Worm (Caenorhabditis elegans) whole organism, young adult: ENCODE measurements around the gene ephx-1.

Experiments
- B0019.2 ChIP-seq: fragments of 200-800 bp; sonication (Bioruptor generic); conservative IDR thresholded peaks from 2 replicates; pipeline ENCODE4 v1.3.6; 2022; ENCODE audit warnings: missing genetic modification reagents, missing genetic modification characterization, missing compliant biosample characterization
- B0035.1 ChIP-seq: sonication (generic microtip); optimal IDR thresholded peaks from 2 replicates; lab custom pipeline; 2016; ENCODE audit warnings: missing genetic modification characterization, mild to moderate bottlenecking, missing compliant biosample characterization, missing genotype, missing genetic modification reagents
- C06A6.2 ChIP-seq: fragments of 200-800 bp; sonication (Bioruptor generic); conservative IDR thresholded peaks from 2 replicates; pipeline ENCODE4 v1.3.6; 2022; ENCODE audit warnings: missing genetic modification characterization, missing compliant biosample characterization
- F10E7.11 ChIP-seq: sonication (generic microtip); optimal IDR thresholded peaks from 2 replicates; lab custom pipeline; 2017; ENCODE audit warnings: mild to moderate bottlenecking, missing genetic modification characterization, moderate library complexity, missing compliant biosample characterization
- F33H1.4 ChIP-seq: fragments of 200-800 bp; sonication (Bioruptor generic); IDR thresholded peaks from 2 replicates; pipeline ENCODE4 v1.3.6; 2022; ENCODE audit warnings: missing genetic modification reagents, missing genetic modification characterization, missing compliant biosample characterization
- K12H6.12 ChIP-seq: fragments of 200-800 bp; sonication (Bioruptor generic); optimal IDR thresholded peaks from 2 replicates; lab custom pipeline; 2018; ENCODE audit warnings: mild to moderate bottlenecking, missing genetic modification characterization, missing compliant biosample characterization
- T26A5.8 ChIP-seq: sonication (generic microtip); optimal IDR thresholded peaks from 2 replicates; lab custom pipeline; 2016; ENCODE audit warnings: missing genetic modification characterization, missing compliant biosample characterization
- Y53F4B.3 ChIP-seq: fragments of 200-800 bp; sonication (Bioruptor generic); IDR thresholded peaks from 2 replicates; pipeline ENCODE4 v1.3.6; 2022; ENCODE audit warnings: missing genetic modification reagents, missing genetic modification characterization, missing compliant biosample characterization
- Y56A3A.18 ChIP-seq: fragments of 200-800 bp; sonication (Bioruptor generic); IDR thresholded peaks from 2 replicates; pipeline ENCODE4 v1.3.6; 2022; ENCODE audit warnings: missing genetic modification reagents, missing genetic modification characterization, missing compliant biosample characterization
- Y67H2A.10 ChIP-seq: fragments of 200-800 bp; sonication (Bioruptor generic); conservative IDR thresholded peaks from 2 replicates; pipeline ENCODE4 v1.3.6; 2022; ENCODE audit warnings: missing genetic modification reagents, missing genetic modification characterization, missing compliant biosample characterization
- Y95B8A.8 ChIP-seq: fragments of 200-800 bp; sonication (Bioruptor generic); IDR thresholded peaks from 2 replicates; pipeline ENCODE4 v1.3.6; 2022; ENCODE audit warnings: missing genetic modification reagents, missing genetic modification characterization, missing compliant biosample characterization
- aptf-2 ChIP-seq: fragments of 200-800 bp; sonication (Bioruptor generic); conservative IDR thresholded peaks from 2 replicates; pipeline ENCODE4 v1.3.6; 2022; ENCODE audit warnings: missing genetic modification reagents, missing genetic modification characterization, missing compliant biosample characterization
- attf-3 ChIP-seq: fragments of 200-800 bp; sonication (Bioruptor generic); conservative IDR thresholded peaks from 2 replicates; pipeline ENCODE4 v1.3.6; 2022; ENCODE audit warnings: missing genetic modification reagents, missing genetic modification characterization, missing compliant biosample characterization
- attf-5 ChIP-seq: fragments of 200-800 bp; sonication (Bioruptor generic); optimal IDR thresholded peaks from 2 replicates; lab custom pipeline; 2018; ENCODE audit warnings: mild to moderate bottlenecking, missing genetic modification characterization, missing compliant biosample characterization
- attf-6 ChIP-seq: fragments of 200-800 bp; sonication (Bioruptor generic); IDR thresholded peaks from 2 replicates; pipeline ENCODE4 v1.3.6; 2022; ENCODE audit warnings: missing genetic modification reagents, missing genetic modification characterization, missing compliant biosample characterization
- cebp-1 ChIP-seq, 2 experiments: fragments of 200-800 bp in 1 of 2; sonication (Bioruptor generic) in 1 of 2; sonication (generic microtip) in 1 of 2; IDR thresholded peaks in 1 of 2; optimal IDR thresholded peaks in 1 of 2; 2 replicates each; pipeline versions ENCODE4 v1.3.6 to Lab custom; 2017 to 2022; ENCODE audit warnings: missing compliant biosample characterization in 2 of 2, missing genetic modification characterization in 2 of 2, mild to moderate bottlenecking in 1 of 2, missing genetic modification reagents in 1 of 2, moderate library complexity in 1 of 2
- ceh-40 ChIP-seq: fragments of 200-800 bp; sonication (Bioruptor generic); IDR thresholded peaks from 2 replicates; pipeline ENCODE4 v1.3.6; 2022; ENCODE audit warnings: missing genetic modification characterization, missing compliant biosample characterization
- ceh-79 ChIP-seq: sonication (generic microtip); optimal IDR thresholded peaks from 2 replicates; lab custom pipeline; 2017; ENCODE audit warnings: mild to moderate bottlenecking, missing genetic modification characterization, missing compliant biosample characterization
- ceh-91 ChIP-seq: fragments of 200-800 bp; sonication (Bioruptor generic); IDR thresholded peaks from 2 replicates; pipeline ENCODE4 v1.3.6; 2022; ENCODE audit warnings: missing genetic modification reagents, missing genetic modification characterization, missing compliant biosample characterization
- dpff-1 ChIP-seq: sonication (generic microtip); optimal IDR thresholded peaks from 2 replicates; lab custom pipeline; 2017; ENCODE audit warnings: mild to moderate bottlenecking, missing genetic modification characterization, missing compliant biosample characterization
- egl-18 ChIP-seq: fragments of 200-800 bp; sonication (Bioruptor generic); IDR thresholded peaks from 2 replicates; pipeline ENCODE4 v1.3.6; 2022; ENCODE audit warnings: missing genetic modification reagents, missing genetic modification characterization, missing compliant biosample characterization
- egrh-3 ChIP-seq: fragments of 200-800 bp; sonication (Bioruptor generic); IDR thresholded peaks from 2 replicates; pipeline ENCODE4 v1.3.6; 2022; ENCODE audit warnings: missing genetic modification reagents, missing genetic modification characterization, missing compliant biosample characterization
- gei-17 ChIP-seq: fragments of 200-800 bp; sonication (Bioruptor generic); optimal IDR thresholded peaks from 2 replicates; lab custom pipeline; 2018; ENCODE audit warnings: mild to moderate bottlenecking, missing genetic modification characterization, missing compliant biosample characterization
- him-1 ChIP-seq: sonication (generic microtip); optimal IDR thresholded peaks from 2 replicates; lab custom pipeline; 2016; ENCODE audit warnings: missing genotype, missing genetic modification reagents, missing genetic modification characterization, missing compliant biosample characterization
- lag-1 ChIP-seq: fragments of 200-800 bp; sonication (Bioruptor generic); IDR thresholded peaks from 2 replicates; pipeline ENCODE4 v1.3.6; 2022; ENCODE audit warnings: missing genetic modification reagents, missing genetic modification characterization, missing compliant biosample characterization
- let-607 ChIP-seq, 2 experiments: fragments of 200-800 bp in 1 of 2; sonication (Bioruptor generic) in 1 of 2; sonication (generic microtip) in 1 of 2; optimal IDR thresholded peaks; 2 replicates each; lab custom pipeline; 2016 to 2018; ENCODE audit warnings: mild to moderate bottlenecking in 2 of 2, missing compliant biosample characterization in 2 of 2, missing genetic modification characterization in 2 of 2, moderate library complexity in 2 of 2, missing genotype in 1 of 2
- lir-1 ChIP-seq: fragments of 200-800 bp; sonication (Bioruptor generic); conservative IDR thresholded peaks from 2 replicates; pipeline ENCODE4 v1.3.6; 2022; ENCODE audit warnings: missing genetic modification reagents, missing genetic modification characterization, missing compliant biosample characterization
- madf-3 ChIP-seq: fragments of 200-800 bp; sonication (Bioruptor generic); IDR thresholded peaks from 2 replicates; pipeline ENCODE4 v1.3.6; 2022; ENCODE audit warnings: missing genetic modification reagents, missing genetic modification characterization, missing compliant biosample characterization
- madf-8 ChIP-seq: fragments of 200-800 bp; sonication (Bioruptor generic); conservative IDR thresholded peaks from 2 replicates; pipeline ENCODE4 v1.3.6; 2022; ENCODE audit warnings: missing genetic modification reagents, missing genetic modification characterization, missing compliant biosample characterization
- mcd-1 ChIP-seq: fragments of 200-800 bp; sonication (Bioruptor generic); IDR thresholded peaks from 2 replicates; pipeline ENCODE4 v1.3.6; 2022; ENCODE audit warnings: missing genetic modification reagents, missing genetic modification characterization, missing compliant biosample characterization
- mel-28 ChIP-seq: sonication (generic microtip); optimal IDR thresholded peaks from 2 replicates; lab custom pipeline; 2016; ENCODE audit warnings: borderline replicate concordance, mild to moderate bottlenecking, missing genetic modification characterization, missing compliant biosample characterization
- mes-4 ChIP-seq: sonication (generic microtip); optimal IDR thresholded peaks from 2 replicates; lab custom pipeline; 2016; ENCODE audit warnings: missing genotype, missing genetic modification characterization, missing compliant biosample characterization
- mxl-1 ChIP-seq: sonication (generic microtip); optimal IDR thresholded peaks from 2 replicates; lab custom pipeline; 2016; ENCODE audit warnings: missing genetic modification characterization, missing compliant biosample characterization
- nhr-120 ChIP-seq: fragments of 200-800 bp; sonication (Bioruptor generic); IDR thresholded peaks from 2 replicates; pipeline ENCODE4 v1.3.6; 2022; ENCODE audit warnings: missing genetic modification characterization, missing compliant biosample characterization
- nhr-179 ChIP-seq: sonication (generic microtip); optimal IDR thresholded peaks from 2 replicates; lab custom pipeline; 2016; ENCODE audit warnings: mild to moderate bottlenecking, missing genetic modification characterization, missing compliant biosample characterization
- nhr-27 ChIP-seq: fragments of 200-800 bp; sonication (Bioruptor generic); optimal IDR thresholded peaks from 2 replicates; lab custom pipeline; 2018; ENCODE audit warnings: mild to moderate bottlenecking, missing genetic modification characterization, moderate library complexity, missing compliant biosample characterization
- nhr-90 ChIP-seq: sonication (generic microtip); optimal IDR thresholded peaks from 2 replicates; lab custom pipeline; 2016; ENCODE audit warnings: missing genotype, mild to moderate bottlenecking, missing genetic modification characterization, missing compliant biosample characterization
- pha-4 ChIP-seq: fragments of 150-350 bp; sonication (generic microtip); optimal IDR thresholded peaks from 2 replicates; lab custom pipeline; 2014; ENCODE audit warnings: missing biosample characterization, missing genetic modification reagents, missing genetic modification characterization
- repo-1 ChIP-seq: sonication (generic microtip); optimal IDR thresholded peaks from 2 replicates; lab custom pipeline; 2017; ENCODE audit warnings: mild to moderate bottlenecking, missing genetic modification characterization, missing compliant biosample characterization
- snpc-1.3 ChIP-seq: sonication (generic microtip); optimal IDR thresholded peaks from 2 replicates; lab custom pipeline; 2017; ENCODE audit warnings: missing genetic modification characterization, mild to moderate bottlenecking, missing compliant biosample characterization, antibody characterized with exemption, moderate library complexity, missing genotype, missing genetic modification reagents; ENCODE audit not compliant: insufficient read depth
- snpc-3.4 ChIP-seq: sonication (generic microtip); optimal IDR thresholded peaks from 2 replicates; lab custom pipeline; 2017; ENCODE audit warnings: missing genetic modification characterization, mild to moderate bottlenecking, missing compliant biosample characterization, antibody characterized with exemption, moderate library complexity, missing genotype, missing genetic modification reagents
- snpc-4 ChIP-seq, 5 experiments: fragments of 150-350 bp in 1 of 5; sonication (generic microtip) in 4 of 5; optimal IDR thresholded peaks; 2 replicates each; lab custom pipeline; 2014 to 2018; ENCODE audit warnings: missing genetic modification characterization in 5 of 5, missing biosample characterization in 3 of 5, antibody characterized with exemption in 2 of 5, mild to moderate bottlenecking in 2 of 5, missing compliant biosample characterization in 2 of 5, missing genotype in 2 of 5, moderate library complexity in 2 of 5, missing genetic modification reagents in 1 of 5
- somi-1 ChIP-seq: fragments of 200-800 bp; sonication (Bioruptor generic); optimal IDR thresholded peaks from 2 replicates; lab custom pipeline; 2018; ENCODE audit warnings: mild to moderate bottlenecking, missing genetic modification characterization, missing compliant biosample characterization
- xnd-1 ChIP-seq: sonication (generic microtip); optimal IDR thresholded peaks from 2 replicates; lab custom pipeline; 2016; ENCODE audit warnings: missing genotype, missing genetic modification reagents, missing genetic modification characterization, missing compliant biosample characterization
- ztf-26 ChIP-seq: sonication (generic microtip); optimal IDR thresholded peaks from 2 replicates; lab custom pipeline; 2017; ENCODE audit warnings: missing genetic modification characterization, missing compliant biosample characterization
- ztf-28 ChIP-seq: fragments of 200-800 bp; sonication (Bioruptor generic); IDR thresholded peaks from 2 replicates; pipeline ENCODE4 v1.3.6; 2022; ENCODE audit warnings: missing genetic modification reagents, missing genetic modification characterization, missing compliant biosample characterization

The ephx-1 gene

DNA sequence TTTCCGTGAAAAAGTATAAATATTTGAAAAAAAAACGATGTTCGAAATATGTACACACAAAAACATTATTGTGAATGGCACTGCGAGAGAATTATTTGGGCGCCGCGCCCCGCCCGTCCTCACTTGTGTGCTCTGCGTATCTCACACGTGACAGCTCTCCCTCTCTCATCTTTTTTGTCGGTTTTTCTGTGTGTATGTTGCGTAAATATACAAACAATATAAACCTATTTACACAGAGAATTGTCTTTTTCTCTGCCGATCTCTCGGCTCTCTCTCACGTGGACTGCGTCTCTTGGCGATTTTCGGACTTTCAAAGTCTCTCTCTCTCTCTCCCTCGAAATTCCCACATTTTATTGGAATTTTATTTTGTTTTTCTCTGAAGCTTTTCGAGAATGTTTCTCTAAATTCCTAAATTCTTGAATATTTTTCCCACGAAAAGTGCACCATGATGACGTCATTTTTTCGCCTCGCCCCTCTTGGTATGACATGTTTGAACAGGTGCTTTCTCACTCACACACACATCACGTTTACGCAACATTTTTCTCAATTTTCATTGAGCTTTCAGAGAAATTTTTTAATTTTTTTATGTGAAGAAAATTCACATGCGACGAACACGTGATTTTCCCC is 45.9 kb upstream of the ephx-1 start (continued):
- TF ChIP-seq nhr-27 (tag; lab: Kevin White, UChicago) (no peak), gei-17 (no peak), attf-5 (GFP tag; lab: Kevin White, UChicago) (peak; percentile 79), mcd-1 (GFP tag; lab: Robert Waterston, UW) (peak; percentile 31; the same call in 1 of the 2 replicates), ceh-91 (GFP tag; lab: Robert Waterston, UW) (no peak), F33H1.4 (GFP tag; lab: Robert Waterston, UW) (no peak), ztf-28 (GFP tag; lab: Robert Waterston, UW) (no peak), nhr-120 (GFP tag; lab: Robert Waterston, UW) (no peak), C06A6.2 (GFP tag; lab: Robert Waterston, UW) (0 out of 2 replicates have a peak, but pooled peaks have one; percentile 17), aptf-2 (GFP tag; lab: Robert Waterston, UW) (no peak), B0035.1 (tag; lab: Kevin White, UChicago) (no peak), mes-4 (tag; lab: Kevin White, UChicago) (no peak), let-607 (tag; optimal IDR thresholded peaks at IDR 0.05; lab: Kevin White, UChicago) (peak in 1 of 2 experiments; percentile 55), nhr-90 (tag; lab: Kevin White, UChicago) (peak; percentile 43), Y56A3A.18 (GFP tag; lab: Robert Waterston, UW) (no peak), dpff-1 (no peak), B0019.2 (GFP tag; lab: Robert Waterston, UW) (no peak), T26A5.8 (tag; lab: Kevin White, UChicago) (no peak), madf-8 (GFP tag; lab: Robert Waterston, UW) (no peak), attf-3 (GFP tag; lab: Robert Waterston, UW) (no peak), ztf-26 (tag; lab: Kevin White, UChicago) (no peak), snpc-1.3 (tag; lab: Kevin White, UChicago) (no peak), Y95B8A.8 (GFP tag; lab: Robert Waterston, UW) (no peak), somi-1 (GFP tag; lab: Kevin White, UChicago) (no peak), xnd-1 (tag; lab: Kevin White, UChicago) (no peak), ceh-79 (tag; lab: Kevin White, UChicago) (no peak), snpc-4 (GFP tag; optimal IDR thresholded peaks at IDR 0.05; lab: Kevin White, UChicago) (no peak), snpc-4 (tag; optimal IDR thresholded peaks at IDR 0.05; lab: Kevin White, UChicago) (peak in 3 of 4 experiments; percentile 24 to 48 (median 27)), mxl-1 (tag; lab: Kevin White, UChicago) (no peak), F10E7.11 (tag; lab: Kevin White, UChicago) (no peak), egrh-3 (GFP tag; lab: Robert Waterston, UW) (no peak), mel-28 (no peak), nhr-179 (no peak), egl-18 (0 out of 2 replicates have a peak, but pooled peaks have one; percentile 39), repo-1 (tag; lab: Kevin White, UChicago) (no peak), ceh-40 (GFP tag; lab: Robert Waterston, UW) (no peak), pha-4 (tag; lab: Kevin White, UChicago) (peak; percentile 50), Y53F4B.3 (no peak), lag-1 (GFP tag; lab: Robert Waterston, UW) (no peak), him-1 (tag; lab: Kevin White, UChicago) (no peak), snpc-3.4 (no peak), Y67H2A.10 (GFP tag; lab: Robert Waterston, UW) (no peak), madf-3 (GFP tag; lab: Robert Waterston, UW) (no peak), K12H6.12 (tag; lab: Kevin White, UChicago) (peak; percentile 85), lir-1 (GFP tag; lab: Robert Waterston, UW) (peak; percentile 31; the same call in 1 of the 2 replicates), attf-6 (GFP tag; lab: Robert Waterston, UW) (no peak), cebp-1 (GFP tag; IDR thresholded peaks at IDR 0.05; lab: Robert Waterston, UW) (peak; percentile 30; the same call in 1 of the 2 replicates), cebp-1 (tag; optimal IDR thresholded peaks at IDR 0.05; lab: Kevin White, UChicago) (peak; percentile 78)
